Worm (Caenorhabditis elegans): ENCODE results near the gene vps-36.

The vps-36 gene

DNA sequence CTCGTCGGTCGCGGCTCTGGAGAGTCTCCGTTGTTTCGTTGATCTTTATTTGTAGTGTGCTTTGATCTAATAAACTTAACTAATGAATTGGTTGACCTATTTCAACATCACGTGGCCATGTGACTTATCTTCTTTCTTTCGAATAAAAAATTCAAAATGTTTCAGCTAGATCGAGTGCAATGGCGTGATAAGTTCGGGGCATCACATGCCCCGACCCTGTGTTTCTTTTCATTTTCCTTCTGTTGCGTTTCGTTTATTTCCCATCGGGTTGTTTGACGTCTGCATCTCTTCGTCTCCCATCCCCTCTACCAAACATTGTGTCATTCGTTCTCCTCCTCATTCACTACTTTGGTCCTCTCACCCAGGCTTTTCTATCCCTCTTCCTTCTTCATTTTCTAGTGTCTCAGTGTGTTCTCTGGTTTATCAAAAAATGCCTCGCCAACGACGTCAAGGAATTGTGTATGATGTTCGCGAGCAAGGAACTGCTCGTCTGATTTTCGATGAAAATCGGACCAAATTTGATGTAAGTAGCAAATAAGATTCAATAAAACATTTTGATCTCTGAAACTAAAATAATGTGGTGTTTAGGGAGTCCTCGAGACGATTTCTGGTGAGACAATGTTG, 8.7 kb downstream of the vps-36 start, which contains the start of gene F17C11.4:
F17C11.4 (plus strand) TSS at position 206 of the 624 bp plus-strand sequence.
- TF ChIP-seq fos-1 (tag; optimal IDR thresholded peaks at IDR 0.05) (peak; percentile 14), nhr-11 (tag; optimal IDR thresholded peaks at IDR 0.05) (peak; percentile 47), ZK546.5 (tag; optimal IDR thresholded peaks at IDR 0.05) (no peak), nhr-23 (tag; optimal IDR thresholded peaks at IDR 0.05) (peak; percentile 57), hmg-11 (tag; optimal IDR thresholded peaks at IDR 0.05) (peak; percentile 74), nfya-1 (tag; optimal IDR thresholded peaks at IDR 0.05; ENCODE audit: insufficient read depth) (peak; percentile 75), daf-12 (tag; optimal IDR thresholded peaks at IDR 0.05) (no peak), lsy-12 (tag; optimal IDR thresholded peaks at IDR 0.05) (peak; percentile 43), ztf-11 (tag; optimal IDR thresholded peaks at IDR 0.05) (no peak), pha-4 (tag; optimal IDR thresholded peaks at IDR 0.05) (peak; percentile 43), egl-5 (tag; optimal IDR thresholded peaks at IDR 0.05) (peak; percentile 81), nhr-43 (tag; optimal IDR thresholded peaks at IDR 0.05; ENCODE audit: poor library complexity, severe bottlenecking) (peak; percentile 88), nhr-77 (tag; optimal IDR thresholded peaks at IDR 0.05) (no peak), fkh-10 (GFP tag; optimal IDR thresholded peaks at IDR 0.05) (peak; percentile 9), ama-1 (optimal IDR thresholded peaks at IDR 0.05) (peak; percentile 46), nhr-76 (tag; optimal IDR thresholded peaks at IDR 0.05) (no peak), lin-39 (tag; optimal IDR thresholded peaks at IDR 0.05) (peak; percentile 0), snpc-4 (tag; optimal IDR thresholded peaks at IDR 0.05) (peak; percentile 51), elt-2 (tag; optimal IDR thresholded peaks at IDR 0.05) (peak; percentile 83), tbx-2 (tag; optimal IDR thresholded peaks at IDR 0.05) (peak; percentile 28), nhr-25 (tag; optimal IDR thresholded peaks at IDR 0.05) (peak; percentile 87), unc-62 (GFP tag; optimal IDR thresholded peaks at IDR 0.05) (peak; percentile 53), pqm-1 (tag; optimal IDR thresholded peaks at IDR 0.05) (no peak), lin-15B (tag; optimal IDR thresholded peaks at IDR 0.05) (peak; percentile 1), jun-1 (tag; optimal IDR thresholded peaks at IDR 0.05) (peak; percentile 80)

DNA sequence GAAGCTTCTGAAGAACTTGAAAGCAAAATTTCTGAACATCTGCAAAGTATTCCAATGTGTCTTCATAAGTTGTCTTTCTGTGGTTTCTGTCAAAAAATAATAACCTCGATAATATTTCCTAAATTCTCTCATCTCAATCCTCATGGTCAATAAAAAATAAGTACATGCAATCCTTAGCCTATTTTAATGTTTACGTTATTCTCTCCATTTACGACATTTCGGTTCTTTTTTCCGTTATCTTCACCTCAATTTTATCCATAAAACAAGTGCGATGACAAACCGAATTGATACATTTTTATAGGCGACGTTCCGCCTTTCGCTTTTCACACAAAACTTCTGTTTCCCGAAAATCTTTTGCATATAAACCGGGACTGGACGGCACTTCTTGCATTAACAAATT, 11.0 kb downstream of the vps-36 start, which contains the start of gene col-153:
col-153 (plus strand) TSS at position 301 of the 400 bp plus-strand sequence.
- TF ChIP-seq unc-62 (GFP tag; optimal IDR thresholded peaks at IDR 0.05) (no peak), daf-12 (tag; optimal IDR thresholded peaks at IDR 0.05) (no peak), ztf-11 (tag; optimal IDR thresholded peaks at IDR 0.05) (no peak), ceh-16 (tag; optimal IDR thresholded peaks at IDR 0.05) (no peak), nhr-43 (tag; optimal IDR thresholded peaks at IDR 0.05; ENCODE audit: poor library complexity, severe bottlenecking) (no peak), nhr-28 (tag; optimal IDR thresholded peaks at IDR 0.05) (no peak), hmg-11 (tag; optimal IDR thresholded peaks at IDR 0.05) (no peak), egl-5 (tag; optimal IDR thresholded peaks at IDR 0.05) (no peak), snpc-4 (tag; optimal IDR thresholded peaks at IDR 0.05) (no peak), nhr-67 (tag; optimal IDR thresholded peaks at IDR 0.05) (no peak), unc-39 (tag; optimal IDR thresholded peaks at IDR 0.05) (no peak), elt-2 (tag; optimal IDR thresholded peaks at IDR 0.05) (no peak), ceh-9 (tag; optimal IDR thresholded peaks at IDR 0.05) (no peak), jun-1 (tag; optimal IDR thresholded peaks at IDR 0.05) (no peak), eor-1 (tag; optimal IDR thresholded peaks at IDR 0.05) (no peak)

DNA sequence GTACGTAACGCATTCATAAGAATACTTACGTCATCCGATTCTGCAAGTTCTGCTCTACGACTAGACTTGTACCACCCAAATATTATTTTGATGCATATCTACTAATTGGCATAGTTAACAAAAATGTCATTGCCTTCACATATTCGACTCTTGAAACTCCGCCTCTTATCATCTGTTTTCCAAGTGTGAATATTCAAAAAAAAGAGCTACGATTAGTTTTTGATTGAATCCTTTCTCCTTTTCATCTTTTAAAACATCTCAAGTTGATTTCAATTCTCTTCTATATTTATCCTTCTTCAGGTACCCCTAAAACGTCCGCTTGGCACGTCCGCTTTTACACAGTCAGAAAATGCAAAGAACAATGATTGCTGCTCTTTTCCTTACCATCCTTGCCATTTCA, 12.5 kb downstream of the vps-36 start, which contains the start of gene F17C11.2:
F17C11.2 (plus strand) TSS at position 301 of the 400 bp plus-strand sequence.
- no peak for TF ChIP-seq nhr-23 (tag; optimal IDR thresholded peaks at IDR 0.05)
- no peak for TF ChIP-seq nhr-28 (tag; optimal IDR thresholded peaks at IDR 0.05)
- no peak for TF ChIP-seq lin-15B (tag; optimal IDR thresholded peaks at IDR 0.05)
- TF ChIP-seq nhr-25 (tag; optimal IDR thresholded peaks at IDR 0.05), result no peak
- TF ChIP-seq ceh-16 (tag; optimal IDR thresholded peaks at IDR 0.05), result no peak
- TF ChIP-seq ztf-4 (tag; optimal IDR thresholded peaks at IDR 0.05), result no peak
- TF ChIP-seq lin-39 (tag; optimal IDR thresholded peaks at IDR 0.05), result no peak
- TF ChIP-seq nhr-11 (tag; optimal IDR thresholded peaks at IDR 0.05), result no peak
- TF ChIP-seq nhr-237 (tag; optimal IDR thresholded peaks at IDR 0.05), result no peak
- TF ChIP-seq nhr-67 (tag; optimal IDR thresholded peaks at IDR 0.05), result no peak
- no peak for TF ChIP-seq aly-2 (tag; optimal IDR thresholded peaks at IDR 0.05)
- no peak for TF ChIP-seq hmg-11 (tag; optimal IDR thresholded peaks at IDR 0.05)

DNA sequence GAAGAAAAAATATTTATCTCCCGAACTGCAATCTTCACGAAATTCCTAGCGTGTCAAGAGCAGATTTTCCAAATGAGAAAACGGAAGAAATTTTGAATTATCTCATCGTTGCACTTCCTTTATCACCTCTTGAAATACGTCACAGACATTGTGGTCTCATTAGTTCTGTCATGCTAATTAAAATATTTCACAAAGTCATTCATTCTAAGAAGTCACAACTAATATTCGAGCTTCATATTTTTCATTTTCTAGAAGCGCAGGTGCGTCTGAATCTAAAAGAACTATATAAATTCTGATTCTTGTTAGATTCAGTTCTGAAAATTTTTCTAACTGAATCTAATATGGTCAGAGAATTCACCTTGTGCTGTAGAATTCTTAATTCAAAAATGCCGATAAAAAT, 13.3 kb downstream of the vps-36 start:
- no peak for TF ChIP-seq ZK546.5 (tag; optimal IDR thresholded peaks at IDR 0.05)
- TF ChIP-seq ztf-11 (tag; optimal IDR thresholded peaks at IDR 0.05), result no peak
- no peak for TF ChIP-seq ama-1 (optimal IDR thresholded peaks at IDR 0.05)

Measured in whole organism, L3 larva.